Worm (Caenorhabditis elegans): ENCODE data around the gene Y49F6B.8.

- TF ChIP-seq tbx-37 (GFP tag; conservative IDR thresholded peaks at IDR 0.05) (no peak), aly-1 (tag; optimal IDR thresholded peaks at IDR 0.05) (no peak), ama-1 (optimal IDR thresholded peaks at IDR 0.05) (no peak), ceh-13 (GFP tag; optimal IDR thresholded peaks at IDR 0.05) (no peak), tbx-11 (GFP tag; IDR thresholded peaks at IDR 0.05) (no peak), sea-1 (GFP tag; conservative IDR thresholded peaks at IDR 0.05) (no peak), pes-1 (GFP tag; IDR thresholded peaks at IDR 0.05) (no peak), flt-1 (GFP tag; IDR thresholded peaks at IDR 0.05) (no peak), F13C5.2 (tag; optimal IDR thresholded peaks at IDR 0.05) (no peak), ceh-36 (tag; optimal IDR thresholded peaks at IDR 0.05) (no peak)
These were observed 45.1 kb downstream of the Y49F6B.8 start, which contains the start of gene skpo-2 for ce11 chrII:3436412-3436811.

Measured in whole organism, early embryonic.